Fruit fly (Drosophila melanogaster) whole organism, embryonic: ENCODE results near the gene CycE.

Experiments used
- Ada2b ChIP-seq: fragments of 200-800 bp; sonication (Bioruptor generic); IDR thresholded peaks from 2 replicates; pipeline ENCODE4 v1.3.6; 2022; ENCODE audit warnings: missing biosample characterization, missing genetic modification characterization
- CG10543 ChIP-seq: fragments of 200-800 bp; sonication (Bioruptor generic); optimal IDR thresholded peaks from 3 replicates; lab custom pipeline; 2017; ENCODE audit warnings: missing biosample characterization, mild to moderate bottlenecking, missing genetic modification characterization, moderate library complexity
- CG10654 ChIP-seq: fragments of 200-800 bp; sonication (Bioruptor generic); optimal IDR thresholded peaks from 2 replicates; lab custom pipeline; 2016; ENCODE audit warnings: missing biosample characterization, missing genetic modification characterization
- CG1233 ChIP-seq: fragments of 200-800 bp; sonication (Bioruptor generic); optimal IDR thresholded peaks from 4 replicates; lab custom pipeline; 2018; ENCODE audit warnings: missing biosample characterization, mild to moderate bottlenecking, missing genetic modification characterization
- CG12659 ChIP-seq: fragments of 200-800 bp; sonication (Bioruptor generic); optimal IDR thresholded peaks from 3 replicates; lab custom pipeline; 2017; ENCODE audit warnings: mild to moderate bottlenecking, missing biosample characterization, missing genetic modification reagents, missing genetic modification characterization
- CG14050 ChIP-seq: fragments of 200-800 bp; sonication (Bioruptor generic); IDR thresholded peaks from 3 replicates; pipeline ENCODE4 v1.3.6; 2022; ENCODE audit warnings: missing biosample characterization, missing genetic modification characterization
- CG14667 ChIP-seq: fragments of 200-800 bp; sonication (Bioruptor generic); IDR thresholded peaks from 2 replicates; pipeline ENCODE4 v1.3.6; 2022; ENCODE audit warnings: missing biosample characterization, missing genetic modification characterization
- CG18619 ChIP-seq: fragments of 200-800 bp; sonication (Bioruptor generic); optimal IDR thresholded peaks from 3 replicates; lab custom pipeline; 2017; ENCODE audit warnings: missing biosample characterization, mild to moderate bottlenecking, missing genetic modification characterization
- CG2199 ChIP-seq: fragments of 200-800 bp; sonication (Bioruptor generic); IDR thresholded peaks from 3 replicates; pipeline ENCODE4 v1.3.6; 2022; ENCODE audit warnings: missing biosample characterization, missing genetic modification characterization
- CG2678 ChIP-seq: fragments of 200-800 bp; sonication (Bioruptor generic); optimal IDR thresholded peaks from 3 replicates; lab custom pipeline; 2019; ENCODE audit warnings: missing biosample characterization, mild to moderate bottlenecking, missing genetic modification characterization, moderate library complexity
- CG2889 ChIP-seq: fragments of 200-800 bp; sonication (Bioruptor generic); IDR thresholded peaks from 3 replicates; pipeline ENCODE4 v1.3.6; 2022; ENCODE audit warnings: missing biosample characterization, missing genetic modification characterization
- CG31224 ChIP-seq: fragments of 200-800 bp; sonication (Bioruptor generic); IDR thresholded peaks from 2 replicates; pipeline ENCODE4 v1.3.6; 2022; ENCODE audit warnings: missing biosample characterization, missing genetic modification characterization
- CG34224 ChIP-seq: fragments of 200-800 bp; sonication (Bioruptor generic); IDR thresholded peaks from 3 replicates; pipeline ENCODE4 v1.3.6; 2022; ENCODE audit warnings: missing biosample characterization, missing genetic modification characterization; ENCODE audit not compliant: partially characterized antibody
- CG34422 ChIP-seq: fragments of 200-800 bp; sonication (Bioruptor generic); IDR thresholded peaks from 3 replicates; pipeline ENCODE4 v1.3.6; 2022; ENCODE audit warnings: missing biosample characterization, missing genetic modification characterization
- CG7357 ChIP-seq: fragments of 200-800 bp; sonication (Bioruptor generic); IDR thresholded peaks from 3 replicates; pipeline ENCODE4 v1.3.6; 2022; ENCODE audit warnings: missing biosample characterization, missing genetic modification characterization
- CrebB ChIP-seq: fragments of 200-800 bp; sonication (Bioruptor generic); optimal IDR thresholded peaks from 3 replicates; lab custom pipeline; 2018; ENCODE audit warnings: missing biosample characterization, mild to moderate bottlenecking, missing genetic modification characterization
- D19B ChIP-seq: fragments of 200-800 bp; sonication (Bioruptor generic); optimal IDR thresholded peaks from 2 replicates; lab custom pipeline; 2017; ENCODE audit warnings: missing biosample characterization, mild to moderate bottlenecking, missing genetic modification characterization
- Dll ChIP-seq: fragments of 200-800 bp; sonication (Bioruptor generic); IDR thresholded peaks from 4 replicates; pipeline ENCODE4 v1.3.6; 2022; ENCODE audit warnings: missing biosample characterization, missing genetic modification characterization; ENCODE audit not compliant: partially characterized antibody
- Doc2 ChIP-seq: fragments of 200-800 bp; sonication (Bioruptor generic); IDR thresholded peaks from 2 replicates; pipeline ENCODE4 v1.3.6; 2022; ENCODE audit warnings: missing biosample characterization, missing genetic modification characterization
- Ets97D ChIP-seq: fragments of 200-800 bp; sonication (Bioruptor generic); optimal IDR thresholded peaks from 3 replicates; lab custom pipeline; 2016; ENCODE audit warnings: missing biosample characterization, missing genetic modification characterization
- HLH3B ChIP-seq: fragments of 200-800 bp; sonication (Bioruptor generic); IDR thresholded peaks from 2 replicates; pipeline ENCODE4 v1.3.6; 2022; ENCODE audit warnings: missing biosample characterization, missing genetic modification characterization
- HmgD ChIP-seq: fragments of 200-800 bp; sonication (Bioruptor generic); optimal IDR thresholded peaks from 3 replicates; lab custom pipeline; 2016; ENCODE audit warnings: missing biosample characterization, missing genetic modification characterization
- Hmr ChIP-seq: fragments of 200-800 bp; sonication (Bioruptor generic); optimal IDR thresholded peaks from 3 replicates; lab custom pipeline; 2017; ENCODE audit warnings: mild to moderate bottlenecking, missing biosample characterization, missing genetic modification reagents, missing genetic modification characterization
- Med ChIP-seq: fragments of 200-800 bp; sonication (Bioruptor generic); peaks from one replicate; lab custom pipeline; 2016; ENCODE audit warnings: missing biosample characterization, missing genetic modification characterization, mild to moderate bottlenecking, inconsistent platforms, moderate library complexity
- PHDP ChIP-seq: fragments of 200-800 bp; sonication (Bioruptor generic); optimal IDR thresholded peaks from 3 replicates; lab custom pipeline; 2018; ENCODE audit warnings: missing biosample characterization, mild to moderate bottlenecking, missing genetic modification characterization, moderate library complexity
- Pdp1 ChIP-seq, 2 experiments: fragments of 200-800 bp; sonication (Bioruptor generic); optimal IDR thresholded peaks; 3 replicates each; lab custom pipeline; 2016; ENCODE audit warnings: missing biosample characterization in 2 of 2, missing genetic modification characterization in 2 of 2, mild to moderate bottlenecking in 1 of 2, moderate library complexity in 1 of 2
- Ptx1 ChIP-seq: fragments of 200-800 bp; sonication (Bioruptor generic); IDR thresholded peaks from 2 replicates; pipeline ENCODE4 v1.3.6; 2022; ENCODE audit warnings: missing biosample characterization, missing genetic modification characterization
- al ChIP-seq: fragments of 200-800 bp; sonication (Bioruptor generic); IDR thresholded peaks from 2 replicates; pipeline ENCODE4 v1.3.6; 2022; ENCODE audit warnings: missing biosample characterization, missing genetic modification characterization
- cas ChIP-seq: fragments of 200-800 bp; sonication (Bioruptor generic); IDR thresholded peaks from 2 replicates; pipeline ENCODE4 v1.3.6; 2022; ENCODE audit warnings: missing biosample characterization, missing genetic modification characterization
- danr ChIP-seq: fragments of 200-800 bp; sonication (Bioruptor generic); IDR thresholded peaks from 2 replicates; pipeline ENCODE4 v1.3.6; 2022; ENCODE audit warnings: missing biosample characterization, missing genetic modification characterization
- dimm ChIP-seq: fragments of 200-800 bp; sonication (Bioruptor generic); IDR thresholded peaks from 2 replicates; pipeline ENCODE4 v1.3.6; 2022; ENCODE audit warnings: missing biosample characterization, missing genetic modification characterization
- dmrt99B ChIP-seq: fragments of 200-800 bp; sonication (Bioruptor generic); optimal IDR thresholded peaks from 2 replicates; lab custom pipeline; 2018; ENCODE audit warnings: missing biosample characterization, mild to moderate bottlenecking, missing genetic modification characterization, moderate library complexity
- ems ChIP-seq: fragments of 200-800 bp; sonication (Bioruptor generic); optimal IDR thresholded peaks from 3 replicates; lab custom pipeline; 2016; ENCODE audit warnings: missing biosample characterization, missing genetic modification characterization
- fd102C ChIP-seq: fragments of 200-800 bp; sonication (Bioruptor generic); optimal IDR thresholded peaks from 2 replicates; lab custom pipeline; 2018; ENCODE audit warnings: missing biosample characterization, mild to moderate bottlenecking, missing genetic modification characterization, moderate library complexity
- fd3F ChIP-seq: fragments of 200-800 bp; sonication (Bioruptor generic); optimal IDR thresholded peaks from 2 replicates; lab custom pipeline; 2018; ENCODE audit warnings: missing biosample characterization, mild to moderate bottlenecking, missing genetic modification characterization, moderate library complexity
- gcm2 ChIP-seq: fragments of 200-800 bp; sonication (Bioruptor generic); optimal IDR thresholded peaks from 2 replicates; lab custom pipeline; 2016; ENCODE audit warnings: missing biosample characterization, missing genetic modification characterization
- gfzf ChIP-seq: fragments of 200-800 bp; sonication (Bioruptor generic); optimal IDR thresholded peaks from 2 replicates; lab custom pipeline; 2016; ENCODE audit warnings: missing biosample characterization, mild to moderate bottlenecking, missing genetic modification characterization, moderate library complexity
- gsb ChIP-seq: fragments of 200-800 bp; sonication (Bioruptor generic); IDR thresholded peaks from 2 replicates; pipeline ENCODE4 v1.3.6; 2022; ENCODE audit warnings: missing biosample characterization, missing genetic modification characterization
- h ChIP-seq: fragments of >200 bp; optimal IDR thresholded peaks from 2 replicates; lab custom pipeline; 2017
- lov ChIP-seq, 2 experiments: fragments of 200-800 bp in 1 of 2; fragments of >200 bp in 1 of 2; sonication (Bioruptor generic) in 1 of 2; IDR thresholded peaks in 1 of 2; optimal IDR thresholded peaks in 1 of 2; 2 replicates in 1 of 2; 3 replicates in 1 of 2; pipeline versions ENCODE4 v1.3.6 to Lab custom; 2017 to 2022; ENCODE audit warnings: missing biosample characterization in 1 of 2, missing genetic modification characterization in 1 of 2
- luna ChIP-seq: fragments of 200-800 bp; sonication (Bioruptor generic); optimal IDR thresholded peaks from 2 replicates; lab custom pipeline; 2016; ENCODE audit warnings: missing biosample characterization, missing genetic modification characterization
- row ChIP-seq: fragments of 200-800 bp; sonication (Bioruptor generic); IDR thresholded peaks from 3 replicates; pipeline ENCODE4 v1.3.6; 2022; ENCODE audit warnings: missing biosample characterization, missing genetic modification characterization
- sc ChIP-seq, 3 experiments: fragments of >200 bp in 2 of 3; fragments of 200-800 bp in 1 of 3; sonication (Bioruptor generic) in 1 of 3; optimal IDR thresholded peaks; 2 replicates in 2 of 3; 3 replicates in 1 of 3; lab custom pipeline; 2017; ENCODE audit warnings: mild to moderate bottlenecking in 1 of 3, missing biosample characterization in 1 of 3, missing genetic modification characterization in 1 of 3, missing genetic modification reagents in 1 of 3
- sens ChIP-seq: fragments of 200-800 bp; sonication (Bioruptor generic); peaks from one replicate; lab custom pipeline; 2016; ENCODE audit warnings: missing biosample characterization, missing genetic modification characterization
- tgo ChIP-seq: fragments of 200-800 bp; sonication (Bioruptor generic); IDR thresholded peaks from 3 replicates; pipeline ENCODE4 v1.3.6; 2022; ENCODE audit warnings: missing biosample characterization, missing genetic modification characterization
- ttk ChIP-seq: fragments of 200-800 bp; sonication (Bioruptor generic); IDR thresholded peaks from 2 replicates; pipeline ENCODE4 v2.1.2; 2022; ENCODE audit warnings: missing biosample characterization, missing genetic modification characterization
- vnd ChIP-seq: fragments of 200-800 bp; sonication (Bioruptor generic); IDR thresholded peaks from 3 replicates; pipeline ENCODE4 v1.3.6; 2022; ENCODE audit warnings: missing biosample characterization, missing genetic modification characterization; ENCODE audit not compliant: partially characterized antibody
- z ChIP-seq: fragments of 200-800 bp; sonication (Bioruptor generic); IDR thresholded peaks from 3 replicates; pipeline ENCODE4 v1.3.6; 2022; ENCODE audit warnings: missing biosample characterization, missing genetic modification characterization

The CycE gene

DNA sequence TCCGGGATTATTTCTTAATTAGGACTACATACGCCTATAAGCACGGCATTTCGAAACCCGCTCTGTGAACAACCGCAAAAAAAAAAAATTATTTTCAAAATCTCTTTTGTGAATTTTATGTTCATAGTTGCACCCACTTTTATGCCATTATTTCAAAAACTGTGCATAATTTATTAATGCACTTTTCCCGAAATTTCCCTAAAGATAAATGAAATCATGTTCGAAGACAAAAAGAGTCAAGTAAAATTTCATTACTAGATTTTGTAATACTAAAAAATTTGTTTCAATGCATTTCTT is 3.3 kb upstream of the CycE start:
- 0 out of 3 replicates have a peak, but pooled peaks have one; percentile 28 for TF ChIP-seq CG2889 (GFP tag; lab: Robert Waterston, UW)
- 0 out of 3 replicates have a peak, but pooled peaks have one; percentile 8 for TF ChIP-seq CG14050 (GFP tag; lab: Robert Waterston, UW)
- TF ChIP-seq danr (GFP tag; lab: Robert Waterston, UW) = 0 out of 2 replicates have a peak, but pooled peaks have one; percentile 10
- peak; percentile 71 for TF ChIP-seq D19B (GFP tag; lab: Kevin White, UChicago)
- TF ChIP-seq CG7357 = 0 out of 3 replicates have a peak, but pooled peaks have one; percentile 26
- TF ChIP-seq CG31224 (GFP tag; lab: Robert Waterston, UW) = 0 out of 2 replicates have a peak, but pooled peaks have one; percentile 15
- TF ChIP-seq lov (optimal IDR thresholded peaks at IDR 0.05; lab: Kevin White, UChicago) = no peak
- TF ChIP-seq lov (GFP tag; IDR thresholded peaks at IDR 0.05; lab: Robert Waterston, UW) = 0 out of 3 replicates have a peak, but pooled peaks have one; percentile 9
- peak; percentile 14 for TF ChIP-seq CG18619 (GFP tag; lab: Kevin White, UChicago)
- TF ChIP-seq Med (GFP tag; lab: Kevin White, UChicago) = peak; percentile 60
- no peak for TF ChIP-seq CG1233 (GFP tag; lab: Kevin White, UChicago)
- no peak for TF ChIP-seq al (GFP tag; lab: Robert Waterston, UW)
- 0 out of 2 replicates have a peak, but pooled peaks have one; percentile 1 for TF ChIP-seq Ptx1
- no peak for TF ChIP-seq row (GFP tag; lab: Robert Waterston, UW)
- peak; percentile 44; the same call in 1 of the 3 replicates for TF ChIP-seq tgo (GFP tag; lab: Robert Waterston, UW)
- peak; percentile 39 for TF ChIP-seq sens
- TF ChIP-seq gfzf (GFP tag; lab: Kevin White, UChicago) = peak; percentile 49
- 0 out of 3 replicates have a peak, but pooled peaks have one; percentile 3 for TF ChIP-seq CG2199 (GFP tag; lab: Robert Waterston, UW)
- no peak for TF ChIP-seq CG34224 (GFP tag; lab: Robert Waterston, UW)

DNA sequence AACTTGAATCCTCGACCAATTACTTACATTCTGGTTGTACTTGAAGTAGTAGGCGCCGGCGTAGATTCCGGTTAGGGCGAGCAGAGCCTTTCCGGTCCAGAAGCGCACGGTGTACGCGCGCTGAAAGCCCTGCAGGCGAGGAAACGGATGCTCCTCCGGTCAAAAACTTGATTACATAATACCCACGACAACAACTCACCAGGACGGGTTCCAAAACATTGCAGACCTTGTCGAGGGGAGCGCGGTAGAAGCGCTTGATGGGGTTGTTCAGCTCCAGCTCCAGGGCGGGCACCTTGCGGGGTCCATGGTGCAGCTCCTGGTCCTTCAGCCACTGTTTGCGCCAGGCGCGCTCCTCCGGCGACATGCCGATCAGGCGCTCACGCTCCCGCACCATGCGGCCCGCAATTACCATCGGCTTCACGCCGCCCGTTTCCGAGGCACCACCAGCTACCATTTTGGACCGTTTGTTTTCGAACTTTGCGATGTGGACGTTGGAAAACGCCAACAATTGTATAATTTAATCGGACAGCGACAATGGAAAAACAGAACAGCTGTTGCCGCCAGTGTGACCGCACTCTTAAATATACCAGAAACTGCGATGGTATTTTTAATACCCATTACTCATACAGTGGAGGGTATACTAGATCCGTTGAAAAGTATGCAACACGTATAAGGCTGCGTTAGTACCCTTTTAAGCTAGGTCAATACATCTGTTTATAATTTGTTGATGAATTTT is 2.7 kb upstream of the CycE start, which contains the start of gene ND-B17:
Gene ND-B17 (minus strand): TSS at position 556 of the 736 bp plus-strand sequence.
- TF ChIP-seq gsb (GFP tag; lab: Robert Waterston, UW) (no peak), CG34422 (GFP tag; lab: Robert Waterston, UW) (peak; percentile 70; the same call in 2 of the 3 replicates), HLH3B (peak; percentile 33; the same call in 1 of the 2 replicates), CG12659 (GFP tag; lab: Kevin White, UChicago) (peak; percentile 36), Hmr (no peak), PHDP (tag; lab: Kevin White, UChicago) (no peak), cas (0 out of 2 replicates have a peak, but pooled peaks have one; percentile 41), fd3F (GFP tag; lab: Kevin White, UChicago) (no peak), Doc2 (GFP tag; lab: Robert Waterston, UW) (no peak), HmgD (GFP tag; lab: Kevin White, UChicago) (peak; percentile 61), sc (optimal IDR thresholded peaks at IDR 0.05; lab: Kevin White, UChicago) (no peak), sc (GFP tag; optimal IDR thresholded peaks at IDR 0.05; lab: Kevin White, UChicago) (no peak), CG10543 (no peak), CrebB (tag; lab: Kevin White, UChicago) (peak; percentile 23), h (lab: Kevin White, UChicago) (no peak), CG10654 (no peak), D19B (GFP tag; lab: Kevin White, UChicago) (peak; percentile 93), dimm (GFP tag; lab: Robert Waterston, UW) (no peak), Ada2b (GFP tag; lab: Robert Waterston, UW) (peak; percentile 27; the same call in 1 of the 2 replicates), fd102C (GFP tag; lab: Kevin White, UChicago) (no peak), CG2678 (tag; lab: Kevin White, UChicago) (no peak), Dll (peak; percentile 46; the same call in 1 of the 4 replicates), ttk (GFP tag; lab: Robert Waterston, UW) (peak; percentile 63), ems (GFP tag; lab: Kevin White, UChicago) (no peak), Ets97D (GFP tag; lab: Kevin White, UChicago) (peak; percentile 43), z (GFP tag; lab: Robert Waterston, UW) (no peak), dmrt99B (tag; lab: Kevin White, UChicago) (no peak), gcm2 (GFP tag; lab: Kevin White, UChicago) (no peak), luna (GFP tag; lab: Kevin White, UChicago) (no peak), CG14667 (GFP tag; lab: Robert Waterston, UW) (no peak), vnd (GFP tag; lab: Robert Waterston, UW) (no peak), Pdp1 (GFP tag; optimal IDR thresholded peaks at IDR 0.05; lab: Kevin White, UChicago) (peak; percentile 48 to 95)
